Worm (Caenorhabditis elegans): ENCODE results near the gene nlp-45.

The nlp-45 gene

DNA sequence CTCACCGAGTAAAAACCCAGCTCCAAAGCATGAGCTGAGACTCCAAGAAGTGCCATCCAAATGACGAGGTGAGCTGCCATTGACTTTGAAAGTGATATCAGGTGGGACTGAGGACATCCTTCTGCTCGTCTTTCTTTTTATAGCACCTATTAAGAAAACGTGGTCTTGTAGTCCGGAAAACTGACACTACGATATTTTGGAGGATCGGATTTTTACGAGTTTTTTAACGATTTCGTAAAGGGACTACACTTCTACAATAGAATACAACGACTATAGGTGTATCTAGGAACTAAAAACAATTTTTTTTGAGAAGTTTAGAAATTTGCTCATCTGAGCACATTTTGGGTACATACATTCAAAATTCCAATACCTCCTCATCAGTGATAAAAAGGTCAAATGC is 4.7 kb upstream of the nlp-45 start, which contains the start of gene nlp-23:
Gene nlp-23, minus strand, starts transcription at position 101 of the 400 bp plus-strand sequence.
- TF ChIP-seq mdl-1 (tag; optimal IDR thresholded peaks at IDR 0.05) (no peak), nhr-237 (tag; optimal IDR thresholded peaks at IDR 0.05) (no peak), dmd-4 (tag; optimal IDR thresholded peaks at IDR 0.05) (no peak), ztf-4 (tag; optimal IDR thresholded peaks at IDR 0.05) (no peak), nhr-6 (tag; optimal IDR thresholded peaks at IDR 0.05) (no peak), nhr-10 (tag; optimal IDR thresholded peaks at IDR 0.05) (no peak), unc-62 (GFP tag; optimal IDR thresholded peaks at IDR 0.05) (no peak), aly-2 (tag; optimal IDR thresholded peaks at IDR 0.05) (no peak), lsy-2 (tag; optimal IDR thresholded peaks at IDR 0.05) (no peak), ztf-11 (tag; optimal IDR thresholded peaks at IDR 0.05) (no peak), lin-11 (tag; optimal IDR thresholded peaks at IDR 0.05) (no peak), zag-1 (tag; optimal IDR thresholded peaks at IDR 0.05) (no peak), egl-27 (tag; optimal IDR thresholded peaks at IDR 0.05) (no peak), alr-1 (tag; optimal IDR thresholded peaks at IDR 0.05) (no peak), sem-4 (tag; optimal IDR thresholded peaks at IDR 0.05) (no peak), F13H6.1 (tag; optimal IDR thresholded peaks at IDR 0.05) (no peak), nhr-11 (tag; optimal IDR thresholded peaks at IDR 0.05) (no peak), ceh-82 (tag; optimal IDR thresholded peaks at IDR 0.05) (no peak)

DNA sequence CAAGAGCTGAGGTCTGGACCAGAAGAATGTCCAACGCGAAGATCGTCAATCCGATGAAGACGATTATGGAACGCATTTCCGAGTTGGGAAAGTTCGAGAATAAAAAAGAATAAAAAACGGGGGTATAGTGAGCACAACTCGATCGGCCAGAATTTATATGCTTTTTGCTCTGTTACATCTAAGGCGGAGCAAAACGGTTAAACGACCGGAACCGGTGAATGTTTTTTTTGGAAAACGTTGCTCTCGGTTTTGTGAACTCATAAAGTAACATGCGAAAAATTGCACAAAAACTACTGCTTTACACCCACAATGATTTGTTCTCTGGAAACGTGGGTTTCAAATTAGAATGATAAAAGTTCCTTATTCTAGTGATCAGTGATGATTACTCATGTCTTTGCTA is 3.9 kb upstream of the nlp-45 start, which contains the start of gene nlp-22:
Gene nlp-22, minus strand, starts transcription at position 101 of the 400 bp plus-strand sequence.
- TF ChIP-seq aly-2 (tag; optimal IDR thresholded peaks at IDR 0.05) = no peak

DNA sequence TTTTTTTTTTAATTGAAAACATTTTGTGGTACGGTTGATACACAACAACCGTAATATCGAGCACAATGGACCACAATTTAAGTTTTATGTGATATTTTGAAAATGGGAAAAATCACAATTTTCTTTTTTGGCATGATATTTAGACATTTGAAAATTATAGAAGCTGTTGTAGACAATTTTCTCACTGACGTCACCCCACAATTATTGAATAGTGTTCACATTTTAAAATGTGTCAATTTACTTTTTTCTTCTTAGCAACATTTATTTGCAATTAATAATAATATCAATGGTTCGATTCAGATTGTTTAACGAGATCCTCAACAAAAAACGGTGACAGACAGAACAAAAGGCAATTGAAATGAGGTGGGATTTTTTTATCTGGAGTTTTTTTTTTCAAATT is 2.7 kb downstream of the nlp-45 start, which contains the start of gene T01B6.1:
Gene T01B6.1, plus strand, starts transcription at position 301 of the 400 bp plus-strand sequence.
- TF ChIP-seq lin-39 (tag; optimal IDR thresholded peaks at IDR 0.05) = no peak
- TF ChIP-seq elt-3 (tag; optimal IDR thresholded peaks at IDR 0.05) = no peak
- TF ChIP-seq ztf-1 (GFP tag; conservative IDR thresholded peaks at IDR 0.05) = no peak
- no peak for TF ChIP-seq nhr-25 (tag; optimal IDR thresholded peaks at IDR 0.05)

DNA sequence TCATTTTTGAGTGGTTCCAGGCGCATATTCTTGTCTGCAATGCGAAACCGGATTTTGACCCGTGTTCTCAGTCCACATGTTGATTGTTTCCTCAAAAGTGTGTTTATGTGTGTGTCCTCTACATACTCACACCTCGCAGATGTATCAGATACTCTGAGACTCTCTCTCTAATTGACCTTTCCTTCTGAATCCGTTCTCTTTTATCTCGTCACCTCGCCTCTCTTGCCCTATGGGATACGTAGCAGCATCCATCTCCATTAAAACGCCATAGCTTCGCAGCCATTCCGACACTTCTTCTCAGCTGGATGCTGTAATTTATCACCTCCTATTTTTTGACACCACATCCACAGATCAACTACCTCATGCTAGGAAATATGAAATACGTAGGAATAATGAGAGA is 7.6 kb downstream of the nlp-45 start:
- TF ChIP-seq nhr-6 (tag; optimal IDR thresholded peaks at IDR 0.05) (no peak), sma-3 (GFP tag; optimal IDR thresholded peaks at IDR 0.05) (no peak), F13H6.1 (tag; optimal IDR thresholded peaks at IDR 0.05) (no peak), blmp-1 (tag; optimal IDR thresholded peaks at IDR 0.05; ENCODE audit: insufficient read depth) (no peak), aly-2 (tag; optimal IDR thresholded peaks at IDR 0.05) (no peak), ceh-16 (tag; optimal IDR thresholded peaks at IDR 0.05) (peak; percentile 9)

DNA sequence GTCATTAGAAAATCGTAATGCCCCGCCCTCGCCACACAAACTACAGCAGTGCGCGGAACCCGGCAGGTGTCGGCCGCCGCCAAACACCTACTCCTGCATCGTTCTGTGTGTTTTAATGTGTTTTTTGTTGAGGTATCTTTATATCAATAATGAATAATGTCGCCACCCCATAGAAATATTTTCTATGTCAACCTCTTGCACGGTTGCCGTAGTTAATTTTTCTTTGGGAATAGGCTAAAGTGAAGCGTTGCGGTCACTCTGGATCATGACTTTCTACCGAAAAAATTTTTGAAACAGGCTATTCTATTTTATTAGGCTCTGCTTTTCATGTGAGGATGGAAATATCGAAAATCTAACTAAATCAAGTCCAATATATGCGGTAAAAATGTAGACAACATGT is 9.2 kb downstream of the nlp-45 start:
- TF ChIP-seq ztf-4 (tag; optimal IDR thresholded peaks at IDR 0.05) = no peak
- TF ChIP-seq unc-55 (GFP tag; optimal IDR thresholded peaks at IDR 0.05) = no peak
- no peak for TF ChIP-seq ztf-11 (tag; optimal IDR thresholded peaks at IDR 0.05)
- TF ChIP-seq unc-39 (tag; optimal IDR thresholded peaks at IDR 0.05) = no peak
- no peak for TF ChIP-seq ZK546.5 (tag; optimal IDR thresholded peaks at IDR 0.05)
- no peak for TF ChIP-seq unc-62 (GFP tag; optimal IDR thresholded peaks at IDR 0.05)
- TF ChIP-seq nhr-21 (tag; optimal IDR thresholded peaks at IDR 0.05) = no peak
- no peak for TF ChIP-seq lin-39 (tag; optimal IDR thresholded peaks at IDR 0.05)
- TF ChIP-seq zag-1 (tag; optimal IDR thresholded peaks at IDR 0.05) = no peak
- no peak for TF ChIP-seq nhr-6 (tag; optimal IDR thresholded peaks at IDR 0.05)
- TF ChIP-seq ceh-16 (tag; optimal IDR thresholded peaks at IDR 0.05) = no peak
- TF ChIP-seq F13H6.1 (tag; optimal IDR thresholded peaks at IDR 0.05) = peak; percentile 4
- no peak for TF ChIP-seq nhr-237 (tag; optimal IDR thresholded peaks at IDR 0.05)
- TF ChIP-seq mdl-1 (tag; optimal IDR thresholded peaks at IDR 0.05) = no peak
- TF ChIP-seq nhr-77 (tag; optimal IDR thresholded peaks at IDR 0.05) = no peak
- no peak for TF ChIP-seq egl-27 (tag; optimal IDR thresholded peaks at IDR 0.05)
- no peak for TF ChIP-seq ztf-1 (GFP tag; conservative IDR thresholded peaks at IDR 0.05)
- no peak for TF ChIP-seq crh-2 (tag; optimal IDR thresholded peaks at IDR 0.05)
- no peak for TF ChIP-seq lsy-2 (tag; optimal IDR thresholded peaks at IDR 0.05)
- no peak for TF ChIP-seq nhr-10 (tag; optimal IDR thresholded peaks at IDR 0.05)
- no peak for TF ChIP-seq dmd-4 (tag; optimal IDR thresholded peaks at IDR 0.05)
- peak; percentile 50 for TF ChIP-seq sma-3 (GFP tag; optimal IDR thresholded peaks at IDR 0.05)
- no peak for TF ChIP-seq nhr-25 (tag; optimal IDR thresholded peaks at IDR 0.05)
- peak; percentile 59 for TF ChIP-seq sma-9 (GFP tag; optimal IDR thresholded peaks at IDR 0.05)
- TF ChIP-seq sma-9 (tag; optimal IDR thresholded peaks at IDR 0.05) = no peak
- TF ChIP-seq fos-1 (tag; optimal IDR thresholded peaks at IDR 0.05) = peak; percentile 11
- peak; percentile 81 for TF ChIP-seq ama-1 (optimal IDR thresholded peaks at IDR 0.05)
- no peak for TF ChIP-seq nhr-23 (tag; optimal IDR thresholded peaks at IDR 0.05)
- TF ChIP-seq snpc-4 (tag; optimal IDR thresholded peaks at IDR 0.05) = peak; percentile 97
- TF ChIP-seq Y55F3AM.14 (GFP tag; optimal IDR thresholded peaks at IDR 0.05) = no peak
- TF ChIP-seq R02D3.7 (tag; optimal IDR thresholded peaks at IDR 0.05) = no peak
- TF ChIP-seq sem-4 (tag; optimal IDR thresholded peaks at IDR 0.05) = no peak
- TF ChIP-seq mbf-1 (tag; optimal IDR thresholded peaks at IDR 0.05) = no peak
- no peak for TF ChIP-seq elt-1 (tag; optimal IDR thresholded peaks at IDR 0.05)
- TF ChIP-seq nhr-11 (tag; optimal IDR thresholded peaks at IDR 0.05) = no peak
- TF ChIP-seq nhr-12 (tag; optimal IDR thresholded peaks at IDR 0.05) = no peak
- peak; percentile 13 for TF ChIP-seq lin-13 (GFP tag; optimal IDR thresholded peaks at IDR 0.05)
- TF ChIP-seq alr-1 (tag; optimal IDR thresholded peaks at IDR 0.05) = no peak
- no peak for TF ChIP-seq skn-1 (tag; optimal IDR thresholded peaks at IDR 0.05)

Measured in whole organism, L2 larva.